Fruit fly (Drosophila melanogaster): Measurements from ENCODE around the gene CG10877.

CG10877 gene

DNA sequence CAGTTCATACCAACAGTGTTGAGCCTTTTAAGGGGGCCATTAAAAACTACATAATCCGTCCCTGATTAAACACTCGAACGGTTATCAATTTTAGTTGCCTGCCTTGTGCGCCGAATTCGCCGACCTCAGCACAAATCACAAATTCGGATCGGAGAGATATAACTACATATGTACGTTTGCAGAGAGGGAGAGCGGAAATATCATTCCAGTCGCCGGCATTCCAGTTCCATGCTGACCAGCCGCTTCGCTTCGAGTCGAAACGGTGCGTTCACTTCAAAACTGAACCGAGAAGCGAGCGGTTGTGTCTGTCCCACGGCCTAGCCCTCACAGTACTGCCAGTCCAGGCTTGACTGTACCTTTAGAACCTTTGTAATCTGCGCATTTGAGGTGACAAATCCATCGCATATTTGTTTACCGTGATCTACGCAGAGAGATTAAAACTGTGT is 10.7 kb upstream of the CG10877 start (continued):
- TF ChIP-seq chinmo (GFP tag; IDR thresholded peaks at IDR 0.05; ENCODE audit: partially characterized antibody) (peak; percentile 72; the same call in 3 of the 4 replicates), CG11560 (tag; IDR thresholded peaks at IDR 0.05) (no peak), lilli (GFP tag; optimal IDR thresholded peaks at IDR 0.05) (peak; percentile 73), CG8924 (tag; optimal IDR thresholded peaks at IDR 0.05) (peak; percentile 12), en (GFP tag; optimal IDR thresholded peaks at IDR 0.05) (no peak), C15 (GFP tag; IDR thresholded peaks at IDR 0.05) (no peak), Max (GFP tag; optimal IDR thresholded peaks at IDR 0.05) (peak; percentile 58), grau (tag; optimal IDR thresholded peaks at IDR 0.05) (peak; percentile 88), Taf1 (GFP tag; IDR thresholded peaks at IDR 0.05) (no peak), phol (tag; optimal IDR thresholded peaks at IDR 0.05) (no peak), D (optimal IDR thresholded peaks at IDR 0.05) (no peak), D (GFP tag; optimal IDR thresholded peaks at IDR 0.05) (no peak), Pdp1 (GFP tag; optimal IDR thresholded peaks at IDR 0.05) (peak in 1 of 2 experiments; percentile 63), CG3407 (GFP tag; optimal IDR thresholded peaks at IDR 0.05) (no peak), fu2 (GFP tag; optimal IDR thresholded peaks at IDR 0.05) (peak; percentile 32), ranshi (GFP tag; IDR thresholded peaks at IDR 0.05) (no peak), Hey (tag; optimal IDR thresholded peaks at IDR 0.05) (peak; percentile 90), Trl (optimal IDR thresholded peaks at IDR 0.05) (peak in 1 of 2 experiments; percentile 61), Trl (GFP tag; optimal IDR thresholded peaks at IDR 0.05) (no peak), tgo (GFP tag; IDR thresholded peaks at IDR 0.05) (no peak), CG5180 (GFP tag; optimal IDR thresholded peaks at IDR 0.05) (peak; percentile 50), schlank (tag; optimal IDR thresholded peaks at IDR 0.05) (peak; percentile 9), CG15269 (tag; optimal IDR thresholded peaks at IDR 0.05) (peak; percentile 12), CG7372 (GFP tag; IDR thresholded peaks at IDR 0.05) (no peak), fd3F (GFP tag; optimal IDR thresholded peaks at IDR 0.05) (no peak), odd (GFP tag; optimal IDR thresholded peaks at IDR 0.05) (peak; percentile 22), CG10979 (tag; optimal IDR thresholded peaks at IDR 0.05) (no peak), CG10274 (GFP tag; optimal IDR thresholded peaks at IDR 0.05) (no peak), gcm (GFP tag; optimal IDR thresholded peaks at IDR 0.05) (no peak), Xbp1 (GFP tag; optimal IDR thresholded peaks at IDR 0.05) (no peak), CG30403 (GFP tag; optimal IDR thresholded peaks at IDR 0.05) (no peak), ato (GFP tag; IDR thresholded peaks at IDR 0.05; ENCODE audit: partially characterized antibody) (0 out of 2 replicates have a peak, but pooled peaks have one; percentile 12), Ets97D (GFP tag; optimal IDR thresholded peaks at IDR 0.05) (no peak), CG1024 (GFP tag; IDR thresholded peaks at IDR 0.05) (no peak), Rfx (GFP tag; IDR thresholded peaks at IDR 0.05) (peak; percentile 15; the same call in 1 of the 2 replicates), lbe (GFP tag; optimal IDR thresholded peaks at IDR 0.05) (no peak), CG33213 (GFP tag; optimal IDR thresholded peaks at IDR 0.05) (no peak), GATAe (GFP tag; conservative IDR thresholded peaks at IDR 0.05) (no peak), chm (GFP tag; IDR thresholded peaks at IDR 0.05) (peak; percentile 62), sd (tag; optimal IDR thresholded peaks at IDR 0.05) (peak; percentile 61), CG8281 (tag; optimal IDR thresholded peaks at IDR 0.05) (no peak), pb (GFP tag; optimal IDR thresholded peaks at IDR 0.05) (no peak), Dp (GFP tag; optimal IDR thresholded peaks at IDR 0.05) (no peak), CG8359 (GFP tag; optimal IDR thresholded peaks at IDR 0.05; ENCODE audit: borderline replicate concordance) (no peak), Hmr (GFP tag; optimal IDR thresholded peaks at IDR 0.05) (peak; percentile 45), CG1603 (tag; optimal IDR thresholded peaks at IDR 0.05) (no peak), CG8388 (GFP tag; optimal IDR thresholded peaks at IDR 0.05) (no peak), lab (GFP tag; optimal IDR thresholded peaks at IDR 0.05) (peak; percentile 44), Ptx1 (GFP tag; IDR thresholded peaks at IDR 0.05) (no peak), knrl (GFP tag; IDR thresholded peaks at IDR 0.05; ENCODE audit: partially characterized antibody) (no peak), CG4424 (GFP tag; optimal IDR thresholded peaks at IDR 0.05) (no peak)
